Worm (Caenorhabditis elegans): ENCODE data around the gene F40F8.11.

The F40F8.11 gene

DNA sequence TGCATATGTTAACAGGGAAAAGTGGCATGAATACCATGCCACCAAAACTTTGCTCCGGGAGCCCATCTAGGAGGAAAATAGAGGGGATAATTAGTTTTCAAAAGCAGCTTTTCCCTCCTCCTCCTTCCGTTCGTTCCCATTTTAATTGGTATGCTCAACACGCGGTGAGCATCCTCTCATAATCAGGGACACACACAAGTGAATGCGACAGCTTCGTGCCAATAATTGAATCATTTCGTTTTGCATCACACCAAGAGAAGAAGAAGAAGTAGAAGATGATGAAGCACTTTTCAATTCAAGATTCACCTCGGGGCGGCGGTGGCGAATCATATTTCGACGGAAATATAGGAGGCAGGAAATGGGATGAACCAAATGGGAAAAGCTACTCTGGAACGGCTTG is 44.3 kb downstream of the F40F8.11 start:
- TF ChIP-seq efl-3 (GFP tag; optimal IDR thresholded peaks at IDR 0.05) = no peak
- peak; percentile 6 for TF ChIP-seq lin-14 (GFP tag; optimal IDR thresholded peaks at IDR 0.05)

DNA sequence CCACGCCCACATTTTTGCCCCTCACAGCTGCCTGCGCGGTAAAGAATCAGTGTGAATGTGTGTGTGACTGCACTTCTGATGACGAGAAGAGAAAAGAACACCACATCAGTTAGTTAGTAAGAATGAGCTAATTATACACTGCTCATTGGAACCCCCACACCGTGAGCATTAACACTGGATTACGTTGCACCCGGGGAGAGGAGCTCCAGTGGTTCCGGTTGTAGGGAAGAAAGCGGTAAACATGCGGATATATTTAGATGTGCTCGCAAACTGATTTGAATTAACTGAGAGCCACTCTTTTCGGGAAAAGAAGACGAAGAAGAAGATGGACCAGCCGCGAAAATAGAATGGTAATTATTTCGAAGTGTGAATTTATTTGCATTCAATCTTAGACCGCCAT is 45.6 kb downstream of the F40F8.11 start:
- no peak for TF ChIP-seq swsn-7 (tag; optimal IDR thresholded peaks at IDR 0.05)
- TF ChIP-seq pag-3 (tag; optimal IDR thresholded peaks at IDR 0.05; ENCODE audit: borderline replicate concordance, insufficient read depth) = no peak
- TF ChIP-seq zag-1 (tag; optimal IDR thresholded peaks at IDR 0.05) = no peak
- TF ChIP-seq vab-15 (tag; optimal IDR thresholded peaks at IDR 0.05) = no peak
- TF ChIP-seq ama-1 (optimal IDR thresholded peaks at IDR 0.05) = no peak
- no peak for TF ChIP-seq nhr-11 (tag; optimal IDR thresholded peaks at IDR 0.05)

Measured in whole organism, L1 larva.